Worm (Caenorhabditis elegans): ENCODE data around the gene pigs-1.
A peak's percentile ranks its signal among the peaks of the same experiment; 100 is the strongest.

DNA sequence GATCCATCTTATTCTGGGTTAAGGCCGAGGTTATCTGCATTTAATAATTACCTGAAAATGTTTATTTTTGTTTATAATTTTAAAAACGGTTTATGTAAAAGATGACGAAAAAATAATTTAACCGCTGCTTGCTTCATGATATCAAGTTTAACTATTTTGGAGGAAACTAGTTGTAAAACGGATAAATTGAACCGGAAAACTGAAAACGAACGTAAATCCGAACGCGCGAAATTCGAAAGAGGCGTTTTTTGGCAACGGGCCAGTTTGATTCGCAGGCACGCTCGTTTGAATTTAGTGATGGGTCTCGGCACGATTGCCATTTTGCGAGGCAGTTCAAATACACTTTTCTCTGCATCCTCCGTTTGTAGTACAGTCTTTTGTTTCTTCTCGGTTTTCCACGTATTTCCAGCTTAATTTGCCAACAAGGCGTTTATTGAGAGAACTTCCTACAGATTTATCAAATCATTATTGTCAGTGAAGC is 19.9 kb downstream of the pigs-1 start, which contains the start of the genes gtbp-1 and K08F4.3:
- TF ChIP-seq flt-1 (GFP tag; IDR thresholded peaks at IDR 0.05) (no peak), klf-2 (GFP tag; conservative IDR thresholded peaks at IDR 0.05) (no peak), ref-1 (GFP tag; conservative IDR thresholded peaks at IDR 0.05) (no peak), ztf-29 (GFP tag; IDR thresholded peaks at IDR 0.05) (no peak), cog-1 (tag; optimal IDR thresholded peaks at IDR 0.05) (no peak), tab-1 (GFP tag; IDR thresholded peaks at IDR 0.05) (no peak), T22C8.4 (GFP tag; IDR thresholded peaks at IDR 0.05) (no peak), med-1 (GFP tag; optimal IDR thresholded peaks at IDR 0.05; ENCODE audit: insufficient read depth) (no peak), ztf-23 (GFP tag; IDR thresholded peaks at IDR 0.05) (peak; percentile 50; the same call in 1 of the 2 replicates)

All from whole organism, midembryonic.